Fruit fly (Drosophila melanogaster): Measurements from ENCODE around the gene GMF.

Gene GMF

dm6 chr2L:16279774-16280252 lies 22.9 kb downstream of the GMF start (continued):
- TF ChIP-seq CG32006 (GFP tag; optimal IDR thresholded peaks at IDR 0.05) (peak; percentile 99), eg (GFP tag; IDR thresholded peaks at IDR 0.05) (peak; percentile 82), dsx (GFP tag; optimal IDR thresholded peaks at IDR 0.05; ENCODE audit: poor library complexity, severe bottlenecking) (peak; percentile 81), CG6792 (GFP tag; optimal IDR thresholded peaks at IDR 0.05) (peak; percentile 76), net (GFP tag; optimal IDR thresholded peaks at IDR 0.05) (peak; percentile 95), CG11762 (GFP tag; optimal IDR thresholded peaks at IDR 0.05; ENCODE audit: insufficient read depth) (peak; percentile 84), Eip93F (GFP tag; optimal IDR thresholded peaks at IDR 0.05) (no peak), Met (GFP tag; optimal IDR thresholded peaks at IDR 0.05) (peak; percentile 81), CG7368 (GFP tag; optimal IDR thresholded peaks at IDR 0.05) (peak; percentile 70), CG11902 (GFP tag; optimal IDR thresholded peaks at IDR 0.05) (peak; percentile 55), esn (GFP tag; optimal IDR thresholded peaks at IDR 0.05) (peak; percentile 75), CG3032 (tag; optimal IDR thresholded peaks at IDR 0.05) (peak; percentile 86), dac (GFP tag; optimal IDR thresholded peaks at IDR 0.05) (peak; percentile 93), Ets96B (tag; optimal IDR thresholded peaks at IDR 0.05) (peak; percentile 90), CG8632 (GFP tag; optimal IDR thresholded peaks at IDR 0.05) (peak; percentile 79)

dm6 chr2L:16278842-16279241 lies 23.9 kb downstream of the GMF start:
- no peak for TF ChIP-seq CG6854 (GFP tag; optimal IDR thresholded peaks at IDR 0.05)
- TF ChIP-seq cyc (GFP tag; optimal IDR thresholded peaks at IDR 0.05), result no peak
- no peak for TF ChIP-seq vri (GFP tag; optimal IDR thresholded peaks at IDR 0.05)
- TF ChIP-seq Eip78C (GFP tag), result peak; percentile 45
- no peak for TF ChIP-seq spab (GFP tag; optimal IDR thresholded peaks at IDR 0.05)
- no peak for TF ChIP-seq CG31627 (GFP tag; optimal IDR thresholded peaks at IDR 0.05)

dm6 chr2L:16277922-16278321 lies 24.8 kb downstream of the GMF start:
- TF ChIP-seq CG6792 (GFP tag; optimal IDR thresholded peaks at IDR 0.05) (no peak), dac (GFP tag; optimal IDR thresholded peaks at IDR 0.05) (no peak)

- TF ChIP-seq dsx (GFP tag; optimal IDR thresholded peaks at IDR 0.05; ENCODE audit: poor library complexity, severe bottlenecking), result peak; percentile 70
- TF ChIP-seq CG31627 (GFP tag; optimal IDR thresholded peaks at IDR 0.05), result no peak
- TF ChIP-seq fkh (GFP tag; optimal IDR thresholded peaks at IDR 0.05), result peak; percentile 38
Observed at dm6 chr2L:16276820-16277219, 25.9 kb downstream of the GMF start.

- TF ChIP-seq Ets21C (GFP tag; optimal IDR thresholded peaks at IDR 0.05) (no peak), CG6808 (GFP tag; optimal IDR thresholded peaks at IDR 0.05) (peak; percentile 18), CG32006 (GFP tag; optimal IDR thresholded peaks at IDR 0.05) (peak; percentile 89), CG6792 (GFP tag; optimal IDR thresholded peaks at IDR 0.05) (no peak), CG8319 (GFP tag; optimal IDR thresholded peaks at IDR 0.05) (no peak), CG6163 (GFP tag; IDR thresholded peaks at IDR 0.05) (peak; percentile 83), eg (GFP tag; IDR thresholded peaks at IDR 0.05) (peak; percentile 83), acj6 (GFP tag; optimal IDR thresholded peaks at IDR 0.05) (peak; percentile 40), pdm3 (GFP tag; optimal IDR thresholded peaks at IDR 0.05) (peak; percentile 48), vri (GFP tag; optimal IDR thresholded peaks at IDR 0.05) (no peak), CG3919 (GFP tag; optimal IDR thresholded peaks at IDR 0.05) (peak; percentile 27), salr (GFP tag; optimal IDR thresholded peaks at IDR 0.05) (peak in 1 of 2 experiments; percentile 2), topi (GFP tag; optimal IDR thresholded peaks at IDR 0.05) (peak; percentile 52), CG34406 (GFP tag; optimal IDR thresholded peaks at IDR 0.05) (peak; percentile 39), CG31627 (GFP tag; optimal IDR thresholded peaks at IDR 0.05) (peak; percentile 10), CG4318 (GFP tag; optimal IDR thresholded peaks at IDR 0.05) (peak; percentile 85), CG3032 (tag; optimal IDR thresholded peaks at IDR 0.05) (peak; percentile 15), CG15336 (GFP tag; IDR thresholded peaks at IDR 0.05) (peak; percentile 79), esn (GFP tag; optimal IDR thresholded peaks at IDR 0.05) (peak; percentile 53), Hr4 (GFP tag; optimal IDR thresholded peaks at IDR 0.05) (peak; percentile 90), CG8119 (GFP tag; IDR thresholded peaks at IDR 0.05) (peak; percentile 81; the same call in 2 of the 3 replicates), CG11762 (GFP tag; optimal IDR thresholded peaks at IDR 0.05; ENCODE audit: insufficient read depth) (peak; percentile 14), CG11294 (GFP tag; IDR thresholded peaks at IDR 0.05) (peak; percentile 59), fd85E (GFP tag; optimal IDR thresholded peaks at IDR 0.05) (no peak), cyc (GFP tag; optimal IDR thresholded peaks at IDR 0.05) (peak; percentile 11), Eip78C (GFP tag) (peak; percentile 86), Sox15 (GFP tag; optimal IDR thresholded peaks at IDR 0.05) (no peak), Hr39 (GFP tag; optimal IDR thresholded peaks at IDR 0.05) (peak; percentile 8), CG9139 (GFP tag; optimal IDR thresholded peaks at IDR 0.05) (no peak), Smox (GFP tag; optimal IDR thresholded peaks at IDR 0.05) (no peak), Lpt (GFP tag; optimal IDR thresholded peaks at IDR 0.05) (peak; percentile 39)
Observed at dm6 chr2L:16275809-16276178, 27.0 kb downstream of the GMF start.

Data from whole organism, prepupa.